Worm (Caenorhabditis elegans) whole organism, L4/young adult: Measurements from ENCODE around the gene snt-6.

ENCODE experiments used
- W03F9.2 ChIP-seq: fragments of 150-350 bp; optimal IDR thresholded peaks from 2 replicates; lab custom pipeline; 2014; ENCODE audit warnings: missing biosample characterization, missing genetic modification characterization
- dao-5 ChIP-seq: sonication (generic microtip); optimal IDR thresholded peaks from 2 replicates; lab custom pipeline; 2016; ENCODE audit warnings: missing genotype, missing genetic modification characterization, moderate library complexity, missing compliant biosample characterization
- him-1 ChIP-seq: sonication (generic microtip); optimal IDR thresholded peaks from 2 replicates; lab custom pipeline; 2016; ENCODE audit warnings: missing genotype, missing genetic modification reagents, missing genetic modification characterization, missing compliant biosample characterization

snt-6 gene

DNA sequence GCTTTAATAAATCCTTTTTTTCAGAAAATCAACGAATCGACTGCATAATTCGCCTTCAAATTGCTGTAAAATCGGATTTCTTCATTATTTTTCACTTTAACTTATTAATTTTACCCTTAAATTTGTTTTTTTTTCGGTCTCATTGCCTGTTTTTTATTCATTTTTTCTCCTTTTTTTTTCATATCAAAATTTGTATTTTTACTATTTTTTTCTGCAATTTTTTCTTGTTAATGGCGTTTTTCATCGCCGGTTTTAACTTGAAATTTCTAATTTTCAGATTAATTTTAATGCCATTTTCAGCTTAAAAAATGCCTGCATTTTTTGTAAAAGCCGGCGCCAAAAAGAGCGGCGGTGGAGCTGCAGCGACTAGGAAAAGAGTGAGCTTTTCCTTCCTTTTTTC, 40.9 kb downstream of the snt-6 start, which contains the start of gene T02H6.1:
T02H6.1 (plus strand) TSS at position 301 of the 400 bp plus-strand sequence.
- no peak for TF ChIP-seq W03F9.2 (tag; lab: Kevin White, UChicago)
- TF ChIP-seq dao-5 (tag; lab: Kevin White, UChicago) = no peak
- no peak for TF ChIP-seq him-1 (tag; lab: Kevin White, UChicago)

DNA sequence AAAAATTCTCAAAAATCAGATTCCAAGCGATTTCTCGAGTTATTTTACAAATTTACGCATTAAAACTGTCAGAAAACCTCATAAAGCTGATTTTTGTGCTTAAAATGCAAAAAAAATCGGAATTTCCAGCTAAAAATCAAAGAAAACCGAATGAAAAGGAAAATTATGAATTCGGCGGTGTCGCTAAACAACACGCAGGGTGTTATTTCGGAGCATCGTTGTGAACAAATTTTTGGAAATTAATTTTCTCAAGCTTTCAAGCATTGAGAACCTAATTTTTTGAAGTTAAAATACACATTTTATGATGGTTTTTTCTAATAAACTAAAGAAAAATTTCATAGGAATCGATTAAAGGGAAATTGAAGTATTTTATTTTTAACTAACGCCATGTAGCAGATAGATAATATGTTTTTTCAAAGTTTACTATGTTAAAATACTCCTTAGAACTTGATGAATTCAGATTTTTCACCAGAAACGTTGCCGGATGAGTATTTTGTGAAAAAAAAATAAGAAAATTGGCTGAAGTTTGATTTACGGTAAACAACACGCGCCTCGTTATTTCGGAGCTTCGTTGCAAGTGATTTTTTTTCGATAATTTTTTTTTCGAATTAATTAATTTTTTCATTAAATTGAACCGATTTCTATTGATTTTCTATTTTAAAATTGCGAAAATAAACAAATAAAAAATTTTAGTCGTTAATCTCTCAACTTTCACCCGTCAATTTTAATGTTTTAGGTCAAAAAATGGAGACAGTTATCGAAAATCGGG, 48.5 kb downstream of the snt-6 start, which contains the start of gene thoc-1:
thoc-1 (plus strand) TSS at position 737 of the 769 bp plus-strand sequence.
- TF ChIP-seq him-1 (tag; lab: Kevin White, UChicago) (no peak), dao-5 (tag; lab: Kevin White, UChicago) (no peak), W03F9.2 (tag; lab: Kevin White, UChicago) (no peak)

DNA sequence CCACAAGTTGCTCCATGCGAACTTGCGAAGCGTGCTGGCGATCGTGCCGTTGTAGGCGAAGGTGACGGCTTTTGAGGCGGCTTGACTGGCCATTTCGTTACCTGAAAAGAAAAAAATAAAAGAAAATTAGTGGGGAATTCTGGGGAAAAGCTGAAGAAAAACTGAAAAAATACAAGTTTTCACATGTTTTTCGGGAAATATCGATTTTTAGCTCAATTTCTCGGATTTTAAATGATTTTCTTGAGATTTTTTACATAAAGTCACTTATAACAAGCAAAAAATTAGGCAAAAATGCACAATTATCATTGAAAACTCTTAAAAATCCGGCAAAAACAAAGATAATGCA, 49.0 kb downstream of the snt-6 start, which contains the start of gene T02H6.11:
T02H6.11 (minus strand) TSS at position 101 of the 346 bp plus-strand sequence.
- no peak for TF ChIP-seq him-1 (tag; lab: Kevin White, UChicago)
- TF ChIP-seq W03F9.2 (tag; lab: Kevin White, UChicago) = no peak
- TF ChIP-seq dao-5 (tag; lab: Kevin White, UChicago) = no peak
